Fruit fly (Drosophila melanogaster) whole organism, embryonic: ENCODE results near the gene CG34290.

Experiments used
- Adf1 ChIP-seq: fragments of 200-800 bp; sonication (Bioruptor generic); IDR thresholded peaks from 2 replicates; pipeline ENCODE4 v1.3.6; 2022; ENCODE audit warnings: missing biosample characterization, missing genetic modification characterization
- CG10274 ChIP-seq: fragments of 200-800 bp; sonication (Bioruptor generic); optimal IDR thresholded peaks from 3 replicates; lab custom pipeline; 2017; ENCODE audit warnings: missing biosample characterization, mild to moderate bottlenecking, missing genetic modification characterization
- CG10321 ChIP-seq: fragments of 200-800 bp; sonication (Bioruptor generic); IDR thresholded peaks from 2 replicates; pipeline ENCODE4 v1.3.6; 2022; ENCODE audit warnings: missing biosample characterization, missing genetic modification characterization
- CG10979 ChIP-seq: fragments of 200-800 bp; sonication (Bioruptor generic); optimal IDR thresholded peaks from 2 replicates; lab custom pipeline; 2018; ENCODE audit warnings: missing biosample characterization, mild to moderate bottlenecking, missing genetic modification characterization, moderate library complexity
- CG12236 ChIP-seq: fragments of 200-800 bp; sonication (Bioruptor generic); optimal IDR thresholded peaks from 2 replicates; lab custom pipeline; 2016; ENCODE audit warnings: missing biosample characterization, missing genetic modification characterization
- CG14441 ChIP-seq: fragments of 200-800 bp; sonication (Bioruptor generic); IDR thresholded peaks from 2 replicates; pipeline ENCODE4 v1.3.6; 2022; ENCODE audit warnings: missing biosample characterization, missing genetic modification characterization
- CG17328 ChIP-seq: fragments of 200-800 bp; sonication (Bioruptor generic); IDR thresholded peaks from 2 replicates; pipeline ENCODE4 v1.3.6; 2022; ENCODE audit warnings: missing biosample characterization, missing genetic modification characterization
- CG2129 ChIP-seq: fragments of 200-800 bp; sonication (Bioruptor generic); IDR thresholded peaks from 2 replicates; pipeline ENCODE4 v1.3.6; 2022; ENCODE audit warnings: missing biosample characterization, missing genetic modification characterization; ENCODE audit not compliant: partially characterized antibody
- CG34224 ChIP-seq: fragments of 200-800 bp; sonication (Bioruptor generic); IDR thresholded peaks from 3 replicates; pipeline ENCODE4 v1.3.6; 2022; ENCODE audit warnings: missing biosample characterization, missing genetic modification characterization; ENCODE audit not compliant: partially characterized antibody
- CG34376 ChIP-seq: fragments of 200-800 bp; sonication (Bioruptor generic); optimal IDR thresholded peaks from 2 replicates; lab custom pipeline; 2018; ENCODE audit warnings: missing biosample characterization, mild to moderate bottlenecking, missing genetic modification characterization
- CG34422 ChIP-seq: fragments of 200-800 bp; sonication (Bioruptor generic); IDR thresholded peaks from 3 replicates; pipeline ENCODE4 v1.3.6; 2022; ENCODE audit warnings: missing biosample characterization, missing genetic modification characterization
- CG4328 ChIP-seq: fragments of 200-800 bp; sonication (Bioruptor generic); optimal IDR thresholded peaks from 3 replicates; lab custom pipeline; 2017; ENCODE audit warnings: missing biosample characterization, missing genetic modification reagents, missing genetic modification characterization
- CG8388 ChIP-seq: fragments of 200-800 bp; sonication (Bioruptor generic); optimal IDR thresholded peaks from 2 replicates; lab custom pipeline; 2019; ENCODE audit warnings: missing biosample characterization, mild to moderate bottlenecking, missing genetic modification characterization, moderate library complexity
- CG8924 ChIP-seq: fragments of 200-800 bp; optimal IDR thresholded peaks from 3 replicates; lab custom pipeline; 2019; ENCODE audit warnings: missing biosample characterization, mild to moderate bottlenecking, missing genetic modification characterization, moderate library complexity
- CG8944 ChIP-seq: fragments of 200-800 bp; sonication (Bioruptor generic); optimal IDR thresholded peaks from 3 replicates; lab custom pipeline; 2016; ENCODE audit warnings: missing biosample characterization, missing genetic modification characterization
- Dp ChIP-seq: fragments of 200-800 bp; sonication (Bioruptor generic); optimal IDR thresholded peaks from 2 replicates; lab custom pipeline; 2018; ENCODE audit warnings: missing biosample characterization, mild to moderate bottlenecking, missing genetic modification characterization, moderate library complexity
- Dref ChIP-seq: fragments of 200-800 bp; sonication (Bioruptor generic); IDR thresholded peaks from 2 replicates; pipeline ENCODE4 v1.3.6; 2022; ENCODE audit warnings: missing biosample characterization, missing genetic modification characterization
- GATAe ChIP-seq: fragments of 200-800 bp; sonication (Bioruptor generic); conservative IDR thresholded peaks from 2 replicates; pipeline ENCODE4 v1.3.6; 2022; ENCODE audit warnings: missing biosample characterization, missing genetic modification characterization
- Hr39 ChIP-seq: fragments of >200 bp; optimal IDR thresholded peaks from 2 replicates; lab custom pipeline; 2017
- Hsf ChIP-seq: fragments of 200-800 bp; sonication (Bioruptor generic); optimal IDR thresholded peaks from 3 replicates; lab custom pipeline; 2016; ENCODE audit warnings: missing biosample characterization, missing genetic modification characterization
- MBD-R2 ChIP-seq: fragments of 200-800 bp; sonication (Bioruptor generic); IDR thresholded peaks from 2 replicates; pipeline ENCODE4 v1.3.6; 2022; ENCODE audit warnings: missing biosample characterization, missing genetic modification characterization
- MESR4 ChIP-seq: fragments of 200-800 bp; sonication (Bioruptor generic); optimal IDR thresholded peaks from 2 replicates; lab custom pipeline; 2018; ENCODE audit warnings: missing biosample characterization, mild to moderate bottlenecking, missing genetic modification characterization, moderate library complexity
- Med ChIP-seq: fragments of 200-800 bp; sonication (Bioruptor generic); peaks from one replicate; lab custom pipeline; 2016; ENCODE audit warnings: missing biosample characterization, missing genetic modification characterization, mild to moderate bottlenecking, inconsistent platforms, moderate library complexity
- Nf-YA ChIP-seq: fragments of 200-800 bp; sonication (Bioruptor generic); IDR thresholded peaks from 2 replicates; pipeline ENCODE4 v1.3.6; 2022; ENCODE audit warnings: missing biosample characterization, missing genetic modification characterization
- Nf-YB ChIP-seq: fragments of 200-800 bp; sonication (Bioruptor generic); optimal IDR thresholded peaks from 3 replicates; lab custom pipeline; 2019; ENCODE audit warnings: missing biosample characterization, mild to moderate bottlenecking, missing genetic modification characterization, moderate library complexity
- Nf-YC ChIP-seq: fragments of 200-800 bp; optimal IDR thresholded peaks from 3 replicates; lab custom pipeline; 2019; ENCODE audit warnings: missing biosample characterization, mild to moderate bottlenecking, missing genetic modification characterization, moderate library complexity
- Opbp ChIP-seq: fragments of 200-800 bp; sonication (Bioruptor generic); IDR thresholded peaks from 3 replicates; pipeline ENCODE4 v1.3.6; 2022; ENCODE audit warnings: missing biosample characterization, missing genetic modification characterization; ENCODE audit not compliant: partially characterized antibody
- Rfx ChIP-seq: fragments of 200-800 bp; sonication (Bioruptor generic); IDR thresholded peaks from 2 replicates; pipeline ENCODE4 v1.3.6; 2022; ENCODE audit warnings: missing biosample characterization, missing genetic modification characterization
- Sry-δ ChIP-seq: fragments of 200-800 bp; sonication (Bioruptor generic); optimal IDR thresholded peaks from 2 replicates; lab custom pipeline; 2016; ENCODE audit warnings: missing biosample characterization, missing genetic modification characterization
- YL-1 ChIP-seq: fragments of 200-800 bp; sonication (Bioruptor generic); optimal IDR thresholded peaks from 3 replicates; lab custom pipeline; 2017; ENCODE audit warnings: missing biosample characterization, mild to moderate bottlenecking, missing genetic modification characterization
- al ChIP-seq: fragments of 200-800 bp; sonication (Bioruptor generic); IDR thresholded peaks from 2 replicates; pipeline ENCODE4 v1.3.6; 2022; ENCODE audit warnings: missing biosample characterization, missing genetic modification characterization
- aop ChIP-seq: fragments of 200-800 bp; sonication (Bioruptor generic); IDR thresholded peaks from 2 replicates; pipeline ENCODE4 v1.3.6; 2022; ENCODE audit warnings: missing biosample characterization, missing genetic modification characterization
- ato ChIP-seq: fragments of 200-800 bp; sonication (Bioruptor generic); IDR thresholded peaks from 2 replicates; pipeline ENCODE4 v1.3.6; 2022; ENCODE audit warnings: missing biosample characterization, missing genetic modification characterization; ENCODE audit not compliant: partially characterized antibody
- bbx ChIP-seq: fragments of 200-800 bp; sonication (Bioruptor generic); IDR thresholded peaks from 2 replicates; pipeline ENCODE4 v1.3.6; 2022; ENCODE audit warnings: missing biosample characterization, missing genetic modification characterization; ENCODE audit not compliant: partially characterized antibody
- cg ChIP-seq: fragments of 200-800 bp; sonication (Bioruptor generic); optimal IDR thresholded peaks from 3 replicates; lab custom pipeline; 2019; ENCODE audit warnings: missing biosample characterization, mild to moderate bottlenecking, missing genetic modification characterization, moderate library complexity
- chinmo ChIP-seq: fragments of 200-800 bp; sonication (Bioruptor generic); IDR thresholded peaks from 4 replicates; pipeline ENCODE4 v1.3.6; 2022; ENCODE audit warnings: missing biosample characterization, missing genetic modification characterization; ENCODE audit not compliant: partially characterized antibody
- dati ChIP-seq: fragments of 200-800 bp; sonication (Bioruptor generic); IDR thresholded peaks from 2 replicates; pipeline ENCODE4 v1.3.6; 2022; ENCODE audit warnings: missing biosample characterization, missing genetic modification characterization
- dmrt99B ChIP-seq: fragments of 200-800 bp; sonication (Bioruptor generic); optimal IDR thresholded peaks from 2 replicates; lab custom pipeline; 2018; ENCODE audit warnings: missing biosample characterization, mild to moderate bottlenecking, missing genetic modification characterization, moderate library complexity
- en ChIP-seq: fragments of 200-800 bp; sonication (Bioruptor generic); optimal IDR thresholded peaks from 2 replicates; lab custom pipeline; 2016; ENCODE audit warnings: missing biosample characterization, missing genetic modification characterization
- ftz-f1 ChIP-seq: fragments of 200-800 bp; sonication (Bioruptor generic); optimal IDR thresholded peaks from 2 replicates; lab custom pipeline; 2016; ENCODE audit warnings: missing biosample characterization, missing genetic modification characterization
- hbn ChIP-seq: fragments of 200-800 bp; sonication (Bioruptor generic); IDR thresholded peaks from 2 replicates; pipeline ENCODE4 v1.3.6; 2022; ENCODE audit warnings: missing biosample characterization, missing genetic modification characterization; ENCODE audit not compliant: partially characterized antibody
- hkb ChIP-seq, 2 experiments: fragments of 200-800 bp in 1 of 2; fragments of >200 bp in 1 of 2; sonication (Bioruptor generic) in 1 of 2; IDR thresholded peaks in 1 of 2; optimal IDR thresholded peaks in 1 of 2; 2 replicates each; pipeline versions ENCODE4 v1.3.6 to Lab custom; 2017 to 2022; ENCODE audit warnings: missing biosample characterization in 1 of 2, missing genetic modification characterization in 1 of 2
- nmo ChIP-seq: fragments of 200-800 bp; sonication (Bioruptor generic); optimal IDR thresholded peaks from 2 replicates; lab custom pipeline; 2018; ENCODE audit warnings: missing biosample characterization, mild to moderate bottlenecking, missing genetic modification characterization, moderate library complexity
- onecut ChIP-seq: fragments of 200-800 bp; sonication (Bioruptor generic); IDR thresholded peaks from 2 replicates; pipeline ENCODE4 v1.3.6; 2022; ENCODE audit warnings: missing biosample characterization, missing genetic modification characterization
- otp ChIP-seq: fragments of 200-800 bp; sonication (Bioruptor generic); IDR thresholded peaks from 3 replicates; pipeline ENCODE4, ENCODE4 v1.3.6; 2022; ENCODE audit warnings: missing biosample characterization, missing genetic modification characterization
- run ChIP-seq: fragments of 200-800 bp; sonication (Bioruptor generic); optimal IDR thresholded peaks from 3 replicates; lab custom pipeline; 2018; ENCODE audit warnings: missing biosample characterization, mild to moderate bottlenecking, missing genetic modification characterization
- sisA ChIP-seq: fragments of 200-800 bp; sonication (Bioruptor generic); IDR thresholded peaks from 2 replicates; pipeline ENCODE4 v1.3.6; 2022; ENCODE audit warnings: missing biosample characterization, missing genetic modification characterization
- tap ChIP-seq: fragments of 200-800 bp; optimal IDR thresholded peaks from 3 replicates; lab custom pipeline; 2019; ENCODE audit warnings: missing biosample characterization, mild to moderate bottlenecking, missing genetic modification characterization, moderate library complexity
- tup ChIP-seq: fragments of 200-800 bp; sonication (Bioruptor generic); optimal IDR thresholded peaks from 2 replicates; lab custom pipeline; 2016; ENCODE audit warnings: missing biosample characterization, mild to moderate bottlenecking, missing genetic modification characterization, moderate library complexity
- twi ChIP-seq: fragments of 200-800 bp; optimal IDR thresholded peaks from 2 replicates; lab custom pipeline; 2019; ENCODE audit warnings: missing biosample characterization, mild to moderate bottlenecking, missing genetic modification characterization, moderate library complexity

Gene CG34290

DNA sequence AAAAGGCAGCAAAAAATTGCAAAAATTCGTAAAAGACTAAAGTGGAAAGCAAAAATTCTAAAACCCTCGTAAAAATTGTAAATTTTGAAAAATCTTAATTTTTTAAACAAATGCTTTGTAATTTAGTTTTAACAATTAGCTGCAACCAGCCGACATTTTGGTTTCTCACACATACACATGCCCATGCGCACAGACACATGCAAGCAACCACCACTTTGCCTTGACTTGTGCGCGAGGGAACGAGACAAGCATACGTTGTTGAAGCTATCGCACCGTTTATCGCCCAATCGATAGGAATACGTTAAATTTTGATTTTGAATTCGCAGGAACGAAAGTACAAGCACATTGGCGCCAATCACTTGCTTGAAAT is 30.7 kb upstream of the CG34290 start (continued):
- TF ChIP-seq hbn (GFP tag; lab: Robert Waterston, UW) (peak; percentile 50; the same call in 1 of the 2 replicates), Med (GFP tag; lab: Kevin White, UChicago) (peak; percentile 76), onecut (GFP tag; lab: Robert Waterston, UW) (peak; percentile 45; the same call in 1 of the 2 replicates), dati (GFP tag; lab: Robert Waterston, UW) (no peak), CG4328 (no peak), CG10321 (GFP tag; lab: Robert Waterston, UW) (peak; percentile 97), aop (GFP tag; lab: Robert Waterston, UW) (no peak), CG8924 (tag; lab: Kevin White, UChicago) (peak; percentile 88), Hr39 (lab: Kevin White, UChicago) (no peak), al (GFP tag; lab: Robert Waterston, UW) (no peak), CG34376 (GFP tag; lab: Kevin White, UChicago) (peak; percentile 10), CG8944 (GFP tag; lab: Kevin White, UChicago) (no peak), CG10979 (tag; lab: Kevin White, UChicago) (peak; percentile 41), CG34422 (GFP tag; lab: Robert Waterston, UW) (no peak), ftz-f1 (GFP tag; lab: Kevin White, UChicago) (peak; percentile 96), YL-1 (peak; percentile 83), CG34224 (GFP tag; lab: Robert Waterston, UW) (peak; percentile 67), en (GFP tag; lab: Kevin White, UChicago) (no peak), twi (no peak), Dp (GFP tag; lab: Kevin White, UChicago) (peak; percentile 76), Rfx (peak; percentile 52; the same call in 1 of the 2 replicates), MESR4 (GFP tag; lab: Kevin White, UChicago) (peak; percentile 43), bbx (GFP tag; lab: Robert Waterston, UW) (peak; percentile 84), otp (GFP tag; lab: Robert Waterston, UW) (0 out of 3 replicates have a peak, but pooled peaks have one; percentile 30), CG8388 (GFP tag; lab: Kevin White, UChicago) (no peak), CG17328 (no peak), MBD-R2 (GFP tag; lab: Robert Waterston, UW) (peak; percentile 49), run (peak; percentile 11), Nf-YC (tag; lab: Kevin White, UChicago) (no peak), sisA (GFP tag; lab: Robert Waterston, UW) (no peak), tup (GFP tag; lab: Kevin White, UChicago) (no peak), Adf1 (0 out of 2 replicates have a peak, but pooled peaks have one; percentile 13), tap (tag; lab: Kevin White, UChicago) (no peak), Hsf (no peak), ato (GFP tag; lab: Robert Waterston, UW) (peak; percentile 68), GATAe (GFP tag; lab: Robert Waterston, UW) (no peak), Nf-YB (GFP tag; lab: Kevin White, UChicago) (no peak), CG14441 (GFP tag; lab: Robert Waterston, UW) (no peak), Dref (peak; percentile 87), cg (GFP tag; lab: Kevin White, UChicago) (peak; percentile 97), CG2129 (GFP tag; lab: Robert Waterston, UW) (peak; percentile 43; the same call in 1 of the 2 replicates), hkb (optimal IDR thresholded peaks at IDR 0.05; lab: Kevin White, UChicago) (no peak), hkb (GFP tag; IDR thresholded peaks at IDR 0.05; lab: Robert Waterston, UW) (peak; percentile 27; the same call in 1 of the 2 replicates), dmrt99B (tag; lab: Kevin White, UChicago) (no peak), Opbp (GFP tag; lab: Robert Waterston, UW) (peak; percentile 78), CG10274 (GFP tag; lab: Kevin White, UChicago) (no peak), Sry-δ (GFP tag; lab: Kevin White, UChicago) (peak; percentile 71), nmo (GFP tag; lab: Kevin White, UChicago) (no peak), chinmo (GFP tag; lab: Robert Waterston, UW) (peak; percentile 81; the same call in 3 of the 4 replicates), CG12236 (GFP tag; lab: Kevin White, UChicago) (no peak), Nf-YA (no peak)
